Worm (Caenorhabditis elegans): ENCODE data around the gene txt-19.

- TF ChIP-seq ztf-4 (tag; optimal IDR thresholded peaks at IDR 0.05) (no peak), ces-1 (GFP tag; optimal IDR thresholded peaks at IDR 0.05) (no peak), zip-4 (GFP tag; optimal IDR thresholded peaks at IDR 0.05) (no peak)
Measured at ce11 chrIV:12830829-12831392, 14.8 kb upstream of the txt-19 start.

Data from whole organism, L1 larva.